Worm (Caenorhabditis elegans): ENCODE results near the gene cux-7.
"Not testable (repeated sequence)": the region's sequence is repeated elsewhere in the genome, so short reads cannot be mapped to it uniquely, and the experiment has no call there.

Gene cux-7

DNA sequence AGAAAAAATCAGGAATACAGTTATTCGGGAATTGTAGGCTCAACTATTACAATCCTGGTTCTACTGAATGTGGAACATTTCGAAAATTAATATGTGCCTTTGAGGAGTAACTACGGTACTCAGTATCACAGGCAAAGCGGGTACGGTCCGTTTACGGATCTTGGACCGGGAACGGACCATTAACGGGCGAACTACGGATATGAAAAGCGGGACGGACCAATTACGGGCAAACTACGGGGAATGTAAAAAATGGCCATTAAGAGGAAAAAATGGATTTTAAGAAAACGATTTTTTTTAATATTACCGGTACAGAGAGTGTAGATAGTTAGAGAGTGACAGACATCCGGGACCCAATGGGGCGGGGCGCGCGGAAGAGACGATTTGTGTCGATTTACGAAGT, 51.7 kb downstream of the cux-7 start, which contains the start of gene H14A12.5:
TSS of gene H14A12.5 (minus strand) at position 101 of the 400 bp plus-strand sequence.
- not testable (repeated sequence) for TF ChIP-seq ces-1 (GFP tag; optimal IDR thresholded peaks at IDR 0.05); ceh-90 (tag; optimal IDR thresholded peaks at IDR 0.05); F16B12.6 (tag; optimal IDR thresholded peaks at IDR 0.05)
